Fruit fly (Drosophila melanogaster) Kc167 (cell line): ENCODE measurements around the gene mRpL11.

ENCODE experiments used
- Myc ChIP-seq: fragments of >200 bp; optimal IDR thresholded peaks from 2 replicates; lab custom pipeline; 2017; ENCODE audit warnings: missing external identifiers
- insv ChIP-seq: fragments of >200 bp; optimal IDR thresholded peaks from 3 replicates; lab custom pipeline; 2018; ENCODE audit warnings: missing external identifiers
- psq ChIP-seq: fragments of >200 bp; optimal IDR thresholded peaks from 2 replicates; lab custom pipeline; 2017; ENCODE audit warnings: missing external identifiers
- ttk ChIP-seq: sonication (Bioruptor generic); optimal IDR thresholded peaks from 2 replicates; lab custom pipeline; 2017; ENCODE audit warnings: missing external identifiers

- TF ChIP-seq psq (lab: Kevin White, UChicago), result no peak
- no peak for TF ChIP-seq Myc
- TF ChIP-seq insv (lab: Kevin White, UChicago), result no peak
- TF ChIP-seq ttk (lab: Kevin White, UChicago), result no peak
Observed at dm6 chr3R:14465183-14465582, 46.5 kb upstream of the mRpL11 start.
